Worm (Caenorhabditis elegans) whole organism, L1 larva: ENCODE data around the gene arrd-15.
A peak's percentile ranks its signal among the peaks of the same experiment; 100 is the strongest.

Experiments
- C04F5.9 ChIP-seq: sonication (generic microtip); optimal IDR thresholded peaks from 2 replicates; lab custom pipeline; 2016; ENCODE audit warnings: missing genetic modification characterization, missing compliant biosample characterization
- C16A3.4 ChIP-seq: fragments of 150-350 bp; optimal IDR thresholded peaks from 2 replicates; lab custom pipeline; 2014; ENCODE audit warnings: missing biosample characterization, missing genetic modification characterization
- aly-2 ChIP-seq: fragments of 150-350 bp; optimal IDR thresholded peaks from 2 replicates; lab custom pipeline; 2014; ENCODE audit warnings: missing biosample characterization, missing genetic modification characterization
- ceh-63 ChIP-seq: fragments of 200-800 bp; sonication (Bioruptor generic); optimal IDR thresholded peaks from 2 replicates; lab custom pipeline; 2018; ENCODE audit warnings: mild to moderate bottlenecking, missing genetic modification characterization, missing compliant biosample characterization
- ceh-90 ChIP-seq: sonication (generic microtip); optimal IDR thresholded peaks from 2 replicates; lab custom pipeline; 2016; ENCODE audit warnings: missing genetic modification characterization, missing compliant biosample characterization
- ces-1 ChIP-seq: fragments of 150-350 bp; optimal IDR thresholded peaks from 2 replicates; lab custom pipeline; 2014; ENCODE audit warnings: missing biosample characterization, missing genetic modification reagents, missing genetic modification characterization
- efl-1 ChIP-seq, 4 experiments: fragments of 150-350 bp; optimal IDR thresholded peaks in 3 of 4; peaks in 1 of 4; 1 replicate in 1 of 4; 2 replicates in 3 of 4; lab custom pipeline; 2014; ENCODE audit warnings: missing biosample characterization in 2 of 4, missing genetic modification characterization in 2 of 4, missing genetic modification reagents in 2 of 4
- efl-3 ChIP-seq: fragments of 200-800 bp; sonication (Bioruptor generic); optimal IDR thresholded peaks from 2 replicates; lab custom pipeline; 2018; ENCODE audit warnings: mild to moderate bottlenecking, missing genetic modification characterization, missing compliant biosample characterization
- elt-2 ChIP-seq: sonication (generic microtip); optimal IDR thresholded peaks from 2 replicates; lab custom pipeline; 2016; ENCODE audit warnings: missing genetic modification characterization, mild to moderate bottlenecking, inconsistent platforms, missing compliant biosample characterization, missing genetic modification reagents
- elt-3 ChIP-seq, 6 experiments: fragments of 150-350 bp in 1 of 6; sonication (generic microtip); optimal IDR thresholded peaks; 2 replicates each; lab custom pipeline; 2017 to 2018; ENCODE audit warnings: missing biosample characterization in 6 of 6, missing genetic modification characterization in 6 of 6, inconsistent platforms in 1 of 6
- fkh-10 ChIP-seq: sonication (generic microtip); optimal IDR thresholded peaks from 2 replicates; lab custom pipeline; 2017; ENCODE audit warnings: missing biosample characterization, missing genetic modification reagents, missing genetic modification characterization
- fkh-8 ChIP-seq: sonication (generic microtip); optimal IDR thresholded peaks from 2 replicates; lab custom pipeline; 2016; ENCODE audit warnings: mild to moderate bottlenecking, missing genetic modification characterization, missing compliant biosample characterization
- fos-1 ChIP-seq: fragments of 150-350 bp; optimal IDR thresholded peaks from 2 replicates; lab custom pipeline; 2014; ENCODE audit warnings: missing biosample characterization, missing genetic modification characterization
- grh-1 ChIP-seq: fragments of 200-800 bp; sonication (Bioruptor generic); IDR thresholded peaks from 2 replicates; pipeline ENCODE4 v1.3.6; 2022; ENCODE audit warnings: missing genetic modification reagents, missing genetic modification characterization, missing compliant biosample characterization
- hlh-4 ChIP-seq: sonication (generic microtip); optimal IDR thresholded peaks from 2 replicates; lab custom pipeline; 2016; ENCODE audit warnings: mild to moderate bottlenecking, missing genetic modification characterization, missing compliant biosample characterization
- irx-1 ChIP-seq: sonication (generic microtip); optimal IDR thresholded peaks from 2 replicates; lab custom pipeline; 2016; ENCODE audit warnings: missing genetic modification characterization, missing compliant biosample characterization
- lin-13 ChIP-seq: fragments of 150-350 bp; optimal IDR thresholded peaks from 2 replicates; lab custom pipeline; 2014; ENCODE audit warnings: missing biosample characterization, missing genetic modification reagents, missing genetic modification characterization
- lin-14 ChIP-seq: fragments of 200-800 bp; sonication (Bioruptor generic); optimal IDR thresholded peaks from 2 replicates; lab custom pipeline; 2018; ENCODE audit warnings: mild to moderate bottlenecking, missing genetic modification characterization, moderate library complexity, missing compliant biosample characterization
- lin-35 ChIP-seq, 2 experiments: fragments of 150-350 bp; optimal IDR thresholded peaks; 2 replicates each; lab custom pipeline; 2014; ENCODE audit warnings: missing biosample characterization in 2 of 2, missing genetic modification characterization in 2 of 2, missing genetic modification reagents in 2 of 2
- lsy-2 ChIP-seq, 2 experiments: fragments of 150-350 bp; optimal IDR thresholded peaks; 2 replicates each; lab custom pipeline; 2014; ENCODE audit warnings: missing biosample characterization in 2 of 2, missing genetic modification characterization in 2 of 2
- mep-1 ChIP-seq: fragments of 150-350 bp; optimal IDR thresholded peaks from 2 replicates; lab custom pipeline; 2014; ENCODE audit warnings: missing biosample characterization, missing genetic modification characterization
- nhr-12 ChIP-seq: sonication (generic microtip); optimal IDR thresholded peaks from 2 replicates; lab custom pipeline; 2017; ENCODE audit warnings: missing biosample characterization, missing genetic modification characterization
- nhr-19 ChIP-seq: fragments of 200-800 bp; sonication (Bioruptor generic); conservative IDR thresholded peaks from 2 replicates; pipeline ENCODE4 v1.3.6; 2022; ENCODE audit warnings: missing genetic modification characterization, missing compliant biosample characterization
- nhr-20 ChIP-seq: sonication (generic microtip); optimal IDR thresholded peaks from 2 replicates; lab custom pipeline; 2016; ENCODE audit warnings: mild to moderate bottlenecking, missing genetic modification characterization, missing compliant biosample characterization
- nhr-237 ChIP-seq: fragments of 150-350 bp; optimal IDR thresholded peaks from 2 replicates; lab custom pipeline; 2014; ENCODE audit warnings: missing biosample characterization, missing genetic modification characterization
- nhr-71 ChIP-seq: sonication (generic microtip); optimal IDR thresholded peaks from 2 replicates; lab custom pipeline; 2016; ENCODE audit warnings: mild to moderate bottlenecking, missing genetic modification characterization, moderate library complexity, missing compliant biosample characterization
- nhr-76 ChIP-seq: sonication (generic microtip); optimal IDR thresholded peaks from 2 replicates; lab custom pipeline; 2017; ENCODE audit warnings: missing biosample characterization, missing genetic modification characterization
- nhr-77 ChIP-seq: fragments of 150-350 bp; optimal IDR thresholded peaks from 2 replicates; lab custom pipeline; 2014; ENCODE audit warnings: missing biosample characterization, missing genetic modification characterization
- nhr-84 ChIP-seq: sonication (generic microtip); optimal IDR thresholded peaks from 2 replicates; lab custom pipeline; 2017; ENCODE audit warnings: missing biosample characterization, missing genetic modification characterization
- nhr-85 ChIP-seq: sonication (generic microtip); peaks from one replicate; lab custom pipeline; 2016; ENCODE audit warnings: missing genetic modification characterization, inconsistent platforms, missing compliant biosample characterization
- nhr-90 ChIP-seq: sonication (generic microtip); optimal IDR thresholded peaks from 2 replicates; lab custom pipeline; 2016; ENCODE audit warnings: mild to moderate bottlenecking, missing genetic modification characterization, missing compliant biosample characterization; ENCODE audit not compliant: poor library complexity
- pag-3 ChIP-seq: sonication (generic microtip); optimal IDR thresholded peaks from 2 replicates; lab custom pipeline; 2017; ENCODE audit warnings: missing genetic modification characterization, mild to moderate bottlenecking, missing compliant biosample characterization, antibody characterized with exemption, borderline replicate concordance; ENCODE audit not compliant: insufficient read depth
- pax-3 ChIP-seq: fragments of 200-800 bp; sonication (Bioruptor generic); optimal IDR thresholded peaks from 2 replicates; lab custom pipeline; 2018; ENCODE audit warnings: mild to moderate bottlenecking, missing genetic modification characterization, moderate library complexity, missing compliant biosample characterization
- skn-1 ChIP-seq: fragments of 150-350 bp; optimal IDR thresholded peaks from 2 replicates; lab custom pipeline; 2014; ENCODE audit warnings: missing biosample characterization, missing genetic modification characterization
- snu-23 ChIP-seq: sonication (generic microtip); optimal IDR thresholded peaks from 2 replicates; lab custom pipeline; 2016; ENCODE audit warnings: missing genetic modification characterization, missing compliant biosample characterization
- swsn-7 ChIP-seq: sonication (generic microtip); optimal IDR thresholded peaks from 2 replicates; lab custom pipeline; 2016; ENCODE audit warnings: missing genetic modification characterization, missing compliant biosample characterization
- tbx-2 ChIP-seq: sonication (generic microtip); optimal IDR thresholded peaks from 2 replicates; lab custom pipeline; 2016; ENCODE audit warnings: missing genetic modification characterization, missing compliant biosample characterization
- tlp-1 ChIP-seq: fragments of 150-350 bp; optimal IDR thresholded peaks from 2 replicates; lab custom pipeline; 2014; ENCODE audit warnings: missing biosample characterization, missing genetic modification characterization
- zip-4 ChIP-seq: fragments of 200-800 bp; sonication (Bioruptor generic); optimal IDR thresholded peaks from 2 replicates; lab custom pipeline; 2018; ENCODE audit warnings: mild to moderate bottlenecking, missing genetic modification characterization, moderate library complexity, missing compliant biosample characterization

The arrd-15 gene

ce11 chrIII:8888956-8889355 lies 40.9 kb upstream of the arrd-15 start, which contains the start of gene ZK637.14 (continued):
- TF ChIP-seq C04F5.9: peak; percentile 41
- no peak for TF ChIP-seq lin-13 (GFP tag; lab: Kevin White, UChicago)
- TF ChIP-seq nhr-90: peak; percentile 1
- TF ChIP-seq snu-23 (GFP tag; lab: Kevin White, UChicago): peak; percentile 76
- TF ChIP-seq fos-1 (tag; lab: Kevin White, UChicago): peak; percentile 25
- no peak for TF ChIP-seq zip-4 (GFP tag; lab: Kevin White, UChicago)
- peak; percentile 87 for TF ChIP-seq mep-1 (tag; lab: Kevin White, UChicago)
- peak; percentile 55 for TF ChIP-seq swsn-7 (tag; lab: Kevin White, UChicago)
- TF ChIP-seq nhr-71 (tag; lab: Kevin White, UChicago): peak; percentile 67
- TF ChIP-seq pag-3 (tag; lab: Kevin White, UChicago): no peak
- TF ChIP-seq nhr-237 (tag; lab: Kevin White, UChicago): no peak
- TF ChIP-seq nhr-19 (GFP tag; lab: Robert Waterston, UW): peak; percentile 51
- TF ChIP-seq elt-2 (tag; lab: Kevin White, UChicago): no peak
- peak; percentile 1 for TF ChIP-seq irx-1 (tag; lab: Kevin White, UChicago)
- no peak for TF ChIP-seq nhr-84 (tag; lab: Kevin White, UChicago)
- TF ChIP-seq efl-3 (GFP tag; lab: Kevin White, UChicago): no peak
- peak; percentile 38 for TF ChIP-seq C16A3.4
- no peak for TF ChIP-seq fkh-10 (GFP tag; lab: Kevin White, UChicago)
- peak; percentile 69 to 73 for TF ChIP-seq lsy-2 (tag; optimal IDR thresholded peaks at IDR 0.05; lab: Kevin White, UChicago)
- TF ChIP-seq nhr-20 (tag; lab: Kevin White, UChicago): peak; percentile 55
- TF ChIP-seq lin-35 (GFP tag; optimal IDR thresholded peaks at IDR 0.05; lab: Kevin White, UChicago): peak; percentile 61 to 74
- TF ChIP-seq grh-1 (GFP tag; lab: Robert Waterston, UW): no peak
- no peak for TF ChIP-seq nhr-77 (tag; lab: Kevin White, UChicago)
- no peak for TF ChIP-seq ceh-90 (tag; lab: Kevin White, UChicago)
- TF ChIP-seq hlh-4 (tag; lab: Kevin White, UChicago): no peak
- peak in 1 of 6 experiments; percentile 6 for TF ChIP-seq elt-3 (tag; optimal IDR thresholded peaks at IDR 0.05; lab: Kevin White, UChicago)
- TF ChIP-seq efl-1 (optimal IDR thresholded peaks at IDR 0.05; lab: Kevin White, UChicago): peak; percentile 62 to 63
- peak; percentile 66 to 96 for TF ChIP-seq efl-1 (GFP tag; optimal IDR thresholded peaks at IDR 0.05 in 1 of 2; lab: Kevin White, UChicago)
- no peak for TF ChIP-seq nhr-76 (tag; lab: Kevin White, UChicago)
- peak; percentile 60 for TF ChIP-seq fkh-8 (tag; lab: Kevin White, UChicago)
- TF ChIP-seq lin-14: no peak

- TF ChIP-seq skn-1 (tag; lab: Kevin White, UChicago) (no peak), nhr-85 (tag; lab: Kevin White, UChicago) (peak; percentile 18), nhr-12 (tag; lab: Kevin White, UChicago) (no peak)
Observed at ce11 chrIII:8889931-8890330, 39.9 kb upstream of the arrd-15 start, which contains the start of gene lnkn-1. lnkn-1 (plus strand) TSS chrIII:8890231.

ce11 chrIII:8893464-8893863 lies 36.4 kb upstream of the arrd-15 start, which contains the start of gene ZK637.4:
ZK637.4 (plus strand) TSS chrIII:8893764.
- no peak for TF ChIP-seq fos-1 (tag; lab: Kevin White, UChicago)
- no peak for TF ChIP-seq aly-2 (tag; lab: Kevin White, UChicago)
- no peak for TF ChIP-seq ces-1 (GFP tag; lab: Kevin White, UChicago)
- TF ChIP-seq tlp-1 (tag; lab: Kevin White, UChicago): no peak
- no peak for TF ChIP-seq pax-3 (tag; lab: Kevin White, UChicago)
- no peak for TF ChIP-seq ceh-63
- TF ChIP-seq C04F5.9: no peak
- TF ChIP-seq tbx-2 (tag; lab: Kevin White, UChicago): no peak
- TF ChIP-seq fkh-8 (tag; lab: Kevin White, UChicago): no peak
